Fruit fly (Drosophila melanogaster) whole organism, wandering third instar larva: ENCODE results near the gene Kal1.

Experiments used
- Abd-B ChIP-seq: fragments of >200 bp; optimal IDR thresholded peaks from 2 replicates; lab custom pipeline; 2017; ENCODE audit warnings: missing biosample characterization, missing genetic modification characterization
- CG32264 ChIP-seq: fragments of 200-800 bp; sonication (Bioruptor generic); optimal IDR thresholded peaks from 2 replicates; lab custom pipeline; 2016; ENCODE audit warnings: missing biosample characterization, missing genetic modification characterization
- CG9705 ChIP-seq: fragments of 200-800 bp; sonication (Bioruptor generic); optimal IDR thresholded peaks from 2 replicates; lab custom pipeline; 2018; ENCODE audit warnings: missing biosample characterization, mild to moderate bottlenecking, missing genetic modification characterization
- CrebA ChIP-seq: fragments of 200-800 bp; sonication (Bioruptor generic); optimal IDR thresholded peaks from 2 replicates; lab custom pipeline; 2016; ENCODE audit warnings: missing biosample characterization, mild to moderate bottlenecking, missing genetic modification characterization, borderline replicate concordance
- Dfd ChIP-seq: fragments of >200 bp; optimal IDR thresholded peaks from 2 replicates; lab custom pipeline; 2017; ENCODE audit warnings: missing biosample characterization, missing genetic modification characterization
- Dif ChIP-seq: fragments of 200-275, 200-300 bp; sonication (Bioruptor generic); optimal IDR thresholded peaks from 2 replicates; lab custom pipeline; 2018; ENCODE audit warnings: missing biosample characterization, missing genetic modification characterization; ENCODE audit not compliant: partially characterized antibody
- GATAd ChIP-seq: sonication (Bioruptor generic); optimal IDR thresholded peaks from 2 replicates; lab custom pipeline; 2016; ENCODE audit warnings: missing biosample characterization, missing genetic modification characterization
- HLH106 ChIP-seq: fragments of 200-800 bp; optimal IDR thresholded peaks from 3 replicates; lab custom pipeline; 2019; ENCODE audit warnings: missing biosample characterization, mild to moderate bottlenecking, missing genetic modification characterization, moderate library complexity
- Hnf4 ChIP-seq: fragments of 200-800 bp; sonication (Bioruptor generic); optimal IDR thresholded peaks from 2 replicates; lab custom pipeline; 2016; ENCODE audit warnings: missing biosample characterization, mild to moderate bottlenecking, missing genetic modification characterization
- Hr83 ChIP-seq: fragments of 200-300 bp; sonication (Bioruptor generic); optimal IDR thresholded peaks from 2 replicates; lab custom pipeline; 2016; ENCODE audit warnings: missing biosample characterization, mild to moderate bottlenecking, missing genetic modification characterization, moderate library complexity; ENCODE audit not compliant: poor library complexity, severe bottlenecking
- Jra ChIP-seq: sonication (Bioruptor generic); optimal IDR thresholded peaks from 2 replicates; lab custom pipeline; 2016; ENCODE audit warnings: missing biosample characterization, missing genetic modification characterization
- Mio ChIP-seq: sonication (Bioruptor generic); optimal IDR thresholded peaks from 2 replicates; lab custom pipeline; 2016; ENCODE audit warnings: missing biosample characterization, missing genetic modification characterization
- Myc ChIP-seq: fragments of >200 bp; optimal IDR thresholded peaks from 2 replicates; lab custom pipeline; 2017
- OdsH ChIP-seq: fragments of 200-800 bp; sonication (Bioruptor generic); optimal IDR thresholded peaks from 2 replicates; lab custom pipeline; 2016; ENCODE audit warnings: missing biosample characterization, mild to moderate bottlenecking, missing genetic modification characterization
- Rel ChIP-seq, 2 experiments: fragments of 200-800 bp; sonication (Bioruptor generic) in 1 of 2; optimal IDR thresholded peaks; 2 replicates in 1 of 2; 3 replicates in 1 of 2; lab custom pipeline; 2016 to 2019; ENCODE audit warnings: mild to moderate bottlenecking in 2 of 2, missing biosample characterization in 2 of 2, missing genetic modification characterization in 2 of 2, moderate library complexity in 1 of 2
- Sp1 ChIP-seq: fragments of 200-800 bp; sonication (Bioruptor generic); optimal IDR thresholded peaks from 3 replicates; lab custom pipeline; 2019; ENCODE audit warnings: missing biosample characterization, mild to moderate bottlenecking, missing genetic modification characterization, moderate library complexity
- Vsx2 ChIP-seq: fragments of 200-300, 225-300 bp; sonication (Bioruptor generic); optimal IDR thresholded peaks from 2 replicates; lab custom pipeline; 2018; ENCODE audit warnings: missing biosample characterization, missing genetic modification characterization; ENCODE audit not compliant: partially characterized antibody
- br ChIP-seq: fragments of 200-800 bp; sonication (Bioruptor generic); optimal IDR thresholded peaks from 2 replicates; lab custom pipeline; 2016; ENCODE audit warnings: missing biosample characterization, missing genetic modification characterization
- brk ChIP-seq: fragments of 200-800 bp; sonication (Bioruptor generic); optimal IDR thresholded peaks from 2 replicates; lab custom pipeline; 2016; ENCODE audit warnings: missing biosample characterization, mild to moderate bottlenecking, missing genetic modification characterization
- dl ChIP-seq, 2 experiments: fragments of 175-275, 200-275 bp in 1 of 2; fragments of 200-275 bp in 1 of 2; sonication (Bioruptor generic); optimal IDR thresholded peaks; lab custom pipeline; 2018; ENCODE audit warnings: mild to moderate bottlenecking in 2 of 2, missing biosample characterization in 2 of 2, missing genetic modification characterization in 2 of 2, moderate library complexity in 2 of 2; ENCODE audit not compliant: partially characterized antibody in 2 of 2, insufficient read depth in 1 of 2
- dmrt93B ChIP-seq: fragments of 200-800 bp; sonication (Bioruptor generic); optimal IDR thresholded peaks from 2 replicates; lab custom pipeline; 2018; ENCODE audit warnings: missing biosample characterization, mild to moderate bottlenecking, missing genetic modification characterization
- ey ChIP-seq: fragments of 200-800 bp; sonication (Bioruptor generic); optimal IDR thresholded peaks from 2 replicates; lab custom pipeline; 2016; ENCODE audit warnings: missing biosample characterization, missing genetic modification characterization
- foxo ChIP-seq, 2 experiments: fragments of 200-800 bp; sonication (Bioruptor generic); optimal IDR thresholded peaks; 2 replicates in 1 of 2; 3 replicates in 1 of 2; lab custom pipeline; 2016 to 2017; ENCODE audit warnings: missing biosample characterization in 2 of 2, missing genetic modification characterization in 2 of 2
- fru ChIP-seq: fragments of 200-800 bp; sonication (Bioruptor generic); optimal IDR thresholded peaks from 3 replicates; lab custom pipeline; 2016; ENCODE audit warnings: missing biosample characterization, mild to moderate bottlenecking, missing genetic modification characterization
- h ChIP-seq: fragments of 200-800 bp; sonication (Bioruptor generic); optimal IDR thresholded peaks from 3 replicates; lab custom pipeline; 2016; ENCODE audit warnings: missing biosample characterization, mild to moderate bottlenecking, missing genetic modification characterization
- jim ChIP-seq: fragments of 175-275, 200-325 bp; sonication (Bioruptor generic); optimal IDR thresholded peaks from 2 replicates; lab custom pipeline; 2016; ENCODE audit warnings: missing biosample characterization, mild to moderate bottlenecking, missing genetic modification characterization
- lola ChIP-seq: fragments of >200 bp; optimal IDR thresholded peaks from 2 replicates; lab custom pipeline; 2017; ENCODE audit warnings: missing biosample characterization, missing genetic modification characterization
- pan ChIP-seq: fragments of >200 bp; optimal IDR thresholded peaks from 2 replicates; lab custom pipeline; 2017
- psq ChIP-seq: fragments of 200-800 bp; sonication (Bioruptor generic); optimal IDR thresholded peaks from 3 replicates; lab custom pipeline; 2017; ENCODE audit warnings: missing biosample characterization, mild to moderate bottlenecking, missing genetic modification characterization, moderate library complexity
- rgr ChIP-seq: fragments of 200-800 bp; sonication (Bioruptor generic); optimal IDR thresholded peaks from 3 replicates; lab custom pipeline; 2016; ENCODE audit warnings: missing biosample characterization, mild to moderate bottlenecking, missing genetic modification characterization
- sv ChIP-seq: fragments of 200-800 bp; sonication (Bioruptor generic); optimal IDR thresholded peaks from 3 replicates; lab custom pipeline; 2016; ENCODE audit warnings: missing biosample characterization, missing genetic modification characterization
- woc ChIP-seq: sonication (Bioruptor generic); optimal IDR thresholded peaks from 2 replicates; lab custom pipeline; 2016; ENCODE audit warnings: missing biosample characterization, mild to moderate bottlenecking, missing genetic modification characterization

The Kal1 gene

DNA sequence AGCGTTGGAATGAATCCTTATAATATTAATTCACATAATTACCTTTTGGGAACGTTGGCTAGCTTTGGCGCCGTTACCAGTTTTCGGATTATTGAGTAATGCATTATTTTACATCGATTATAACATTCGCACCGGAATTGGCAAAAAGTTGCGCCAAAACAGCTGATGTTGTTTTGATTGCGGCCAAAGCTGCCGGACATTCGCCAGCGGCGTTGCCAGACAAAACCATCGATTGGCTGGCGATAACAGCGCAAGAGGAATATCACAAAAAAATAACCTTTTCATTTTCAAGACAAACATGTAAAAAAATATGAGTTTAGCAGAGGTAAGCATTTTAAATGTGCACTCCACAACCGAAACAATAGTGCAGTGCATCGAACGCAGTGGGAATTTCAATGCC is 11.1 kb upstream of the Kal1 start, which contains the start of the genes GatB and Tsc1:
TSS of gene GatB (minus strand) at position 176 of the 400 bp plus-strand sequence.
TSS of gene Tsc1 (plus strand) at position 228 of the 400 bp plus-strand sequence.
- TF ChIP-seq Rel (GFP tag; optimal IDR thresholded peaks at IDR 0.05; lab: Kevin White, UChicago) (no peak), Rel (tag; optimal IDR thresholded peaks at IDR 0.05; lab: Kevin White, UChicago) (peak; percentile 39), sv (no peak)
- TF ChIP-seq, all 38 proteins: peak for 1

DNA sequence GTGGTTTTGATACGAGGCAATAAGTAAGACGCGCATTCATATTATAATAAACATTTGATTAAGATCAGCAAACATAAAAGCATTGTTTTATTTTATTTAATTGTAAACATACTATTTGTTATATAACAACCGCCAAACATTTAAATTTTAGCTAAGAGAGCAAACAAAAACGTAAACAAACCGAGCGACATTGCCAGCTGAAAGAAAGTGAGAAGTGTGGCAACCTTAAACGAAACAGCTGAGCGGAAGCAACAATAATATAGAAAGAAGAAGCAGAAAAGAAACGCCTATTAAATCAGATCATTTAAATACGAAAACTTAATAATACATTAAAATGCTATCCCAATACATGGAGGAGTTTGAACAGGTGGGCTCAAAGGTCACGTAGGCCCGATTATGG is 6.6 kb upstream of the Kal1 start, which contains the start of gene Sec10:
TSS of gene Sec10 (plus strand) at position 252 of the 400 bp plus-strand sequence.
- no peak for TF ChIP-seq dmrt93B
- TF ChIP-seq Rel (GFP tag; optimal IDR thresholded peaks at IDR 0.05; lab: Kevin White, UChicago): no peak
- TF ChIP-seq Rel (tag; optimal IDR thresholded peaks at IDR 0.05; lab: Kevin White, UChicago): peak; percentile 28
- TF ChIP-seq, all 38 proteins: peak for 1

DNA sequence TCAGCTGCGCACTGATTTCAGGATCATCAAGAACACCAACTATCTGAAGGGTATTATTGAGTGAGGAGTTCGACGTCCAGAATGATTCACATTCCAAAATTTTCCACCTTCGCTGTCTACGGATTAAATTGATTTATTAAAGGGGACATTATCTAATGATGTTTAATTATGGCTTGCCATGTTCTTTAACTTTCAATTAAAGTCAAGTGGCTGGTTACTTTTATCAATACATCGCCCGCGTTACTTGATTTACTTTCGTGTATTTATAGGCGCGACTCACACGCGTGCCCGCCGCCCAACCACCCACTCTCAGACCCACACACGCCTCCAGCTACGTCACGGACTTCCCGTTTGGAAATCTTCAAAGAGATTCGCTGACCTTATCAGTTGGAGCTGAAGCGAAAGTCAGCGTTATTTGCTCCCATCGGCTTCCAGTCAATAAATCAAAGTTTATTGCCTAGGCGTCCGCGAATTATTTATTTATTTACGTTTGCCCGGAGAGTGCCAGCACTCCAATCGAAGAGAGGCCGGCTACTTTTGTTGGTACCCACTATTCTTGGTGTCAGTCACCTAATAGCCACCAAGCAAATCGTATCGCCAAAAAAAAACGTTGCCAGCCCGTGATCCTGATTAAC is 3.8 kb upstream of the Kal1 start, which contains the start of gene Npc2f:
TSS of gene Npc2f (plus strand) at position 585 of the 635 bp plus-strand sequence.
- TF ChIP-seq Hnf4 (GFP tag; lab: Kevin White, UChicago): no peak
- no peak for TF ChIP-seq HLH106 (tag; lab: Kevin White, UChicago)
- no peak for TF ChIP-seq brk (GFP tag; lab: Kevin White, UChicago)
- no peak for TF ChIP-seq Myc (lab: Kevin White, UChicago)
- TF ChIP-seq br (GFP tag; lab: Kevin White, UChicago): no peak
- no peak for TF ChIP-seq jim (GFP tag; lab: Kevin White, UChicago)
- TF ChIP-seq Dfd (GFP tag; lab: Kevin White, UChicago): no peak
- TF ChIP-seq Rel (GFP tag; optimal IDR thresholded peaks at IDR 0.05; lab: Kevin White, UChicago): peak; percentile 54
- TF ChIP-seq Rel (tag; optimal IDR thresholded peaks at IDR 0.05; lab: Kevin White, UChicago): peak; percentile 77
- TF ChIP-seq GATAd: no peak
- no peak for TF ChIP-seq CG9705 (GFP tag; lab: Kevin White, UChicago)
- no peak for TF ChIP-seq sv
- no peak for TF ChIP-seq psq (GFP tag; lab: Kevin White, UChicago)
- TF ChIP-seq woc (GFP tag; lab: Kevin White, UChicago): no peak
- TF ChIP-seq h (GFP tag; lab: Kevin White, UChicago): no peak
- no peak for TF ChIP-seq OdsH (GFP tag; lab: Kevin White, UChicago)
- peak; percentile 72 for TF ChIP-seq fru (GFP tag; lab: Kevin White, UChicago)
- TF ChIP-seq dl (GFP tag; optimal IDR thresholded peaks at IDR 0.05; lab: Kevin White, UChicago; ENCODE audit: insufficient read depth in 1 of 2, partially characterized antibody in 2 of 2): no peak
- TF ChIP-seq Hr83 (GFP tag; lab: Kevin White, UChicago): no peak

DNA sequence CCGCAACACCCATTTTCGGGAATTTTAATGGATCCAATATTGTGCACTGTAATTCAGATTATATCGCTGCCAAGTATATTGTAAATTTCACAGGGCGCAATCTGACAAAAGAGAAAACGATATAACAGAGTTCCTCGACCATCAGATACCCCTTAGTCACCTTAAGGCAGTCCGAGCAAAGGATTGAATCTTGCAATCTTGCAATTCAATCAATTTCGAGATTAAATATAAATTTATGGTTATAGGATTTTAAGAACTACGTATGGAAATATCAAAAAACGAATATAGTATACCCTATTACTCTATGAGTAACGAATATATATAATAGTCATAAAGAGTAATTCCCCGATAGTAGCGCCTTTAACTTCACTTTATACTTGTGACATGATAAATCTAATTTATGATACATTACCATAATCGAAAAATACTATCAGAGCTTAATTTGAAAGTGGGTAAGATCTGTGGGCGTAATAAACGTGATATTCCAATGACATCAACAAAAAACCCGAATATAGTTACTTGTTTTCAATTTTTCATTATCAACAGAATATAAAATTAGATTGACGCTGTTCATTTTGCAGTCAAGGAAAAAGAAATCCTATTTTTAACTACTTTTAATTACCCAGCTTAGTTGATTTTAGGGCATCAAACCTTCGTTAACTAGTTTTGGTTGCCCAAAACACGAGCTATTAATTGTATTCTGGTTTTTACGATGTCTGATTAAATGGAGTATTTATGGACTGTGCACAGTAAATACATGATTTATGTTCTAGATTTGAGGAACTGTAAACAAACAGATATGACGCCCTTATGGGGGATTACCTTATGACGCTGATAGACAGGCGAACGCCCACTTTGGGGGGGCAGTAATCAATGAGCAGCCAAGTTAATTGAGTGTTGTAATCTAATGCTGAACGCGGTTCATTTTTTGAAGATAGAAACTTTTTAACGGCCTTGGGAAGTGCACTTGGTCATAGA is 2.4 kb upstream of the Kal1 start:
- peak; percentile 5 for TF ChIP-seq fru (GFP tag; lab: Kevin White, UChicago)
- no peak for TF ChIP-seq CG32264
- no peak for TF ChIP-seq Rel (GFP tag; optimal IDR thresholded peaks at IDR 0.05; lab: Kevin White, UChicago)
- TF ChIP-seq Rel (tag; optimal IDR thresholded peaks at IDR 0.05; lab: Kevin White, UChicago): peak; percentile 78

DNA sequence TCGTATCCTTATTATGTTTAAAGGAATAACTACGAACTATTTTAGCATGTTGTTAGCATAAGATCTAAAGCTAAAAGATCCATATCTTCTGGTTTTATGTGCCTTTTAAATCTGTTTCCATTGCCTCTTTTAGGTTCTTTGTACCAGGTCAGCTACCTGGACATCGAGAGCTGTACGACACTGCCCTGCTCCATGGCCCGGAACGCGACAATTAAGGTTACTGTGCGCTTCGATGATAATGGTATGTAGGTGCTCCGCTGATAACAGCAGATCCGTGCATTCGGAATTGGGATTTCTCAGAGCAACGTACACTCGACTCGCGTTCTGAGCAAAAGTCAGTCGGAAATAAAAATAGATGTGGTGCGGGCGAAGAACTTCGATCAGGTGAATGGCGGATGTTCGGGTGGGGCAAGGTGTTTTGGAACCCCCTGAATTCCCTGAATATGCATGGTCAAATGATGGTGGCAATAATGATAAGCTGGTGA is 1.5 kb upstream of the Kal1 start:
- TF ChIP-seq Rel (GFP tag; optimal IDR thresholded peaks at IDR 0.05; lab: Kevin White, UChicago) (no peak), Rel (tag; optimal IDR thresholded peaks at IDR 0.05; lab: Kevin White, UChicago) (peak; percentile 92), CG9705 (GFP tag; lab: Kevin White, UChicago) (no peak)

DNA sequence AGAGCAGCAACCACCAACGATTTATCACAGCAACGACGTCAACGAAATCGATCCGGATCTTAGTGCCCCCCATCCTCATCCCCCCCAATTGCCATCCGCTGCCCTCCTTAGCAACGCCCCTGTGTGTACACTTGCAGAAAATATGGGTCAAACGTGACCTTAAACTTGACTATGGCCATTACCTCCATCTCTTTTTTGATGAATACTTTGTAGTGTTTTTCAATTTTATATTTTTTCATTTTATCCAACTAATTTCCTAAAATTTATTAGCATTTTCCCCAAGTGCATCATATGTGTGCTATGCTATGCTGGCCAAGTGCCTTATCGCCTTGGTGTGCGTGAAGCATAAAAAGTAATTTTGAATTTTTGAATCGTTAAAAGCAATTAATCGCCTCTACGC is 1.8 kb downstream of the Kal1 start:
- TF ChIP-seq pan (lab: Kevin White, UChicago) (no peak), psq (GFP tag; lab: Kevin White, UChicago) (peak; percentile 77), ey (GFP tag; lab: Kevin White, UChicago) (peak; percentile 86), CrebA (GFP tag; lab: Kevin White, UChicago) (no peak), fru (GFP tag; lab: Kevin White, UChicago) (peak; percentile 91), woc (GFP tag; lab: Kevin White, UChicago) (peak; percentile 71), rgr (GFP tag; lab: Kevin White, UChicago) (peak; percentile 89), Myc (lab: Kevin White, UChicago) (no peak), jim (GFP tag; lab: Kevin White, UChicago) (no peak), HLH106 (tag; lab: Kevin White, UChicago) (peak; percentile 87), Abd-B (GFP tag; lab: Kevin White, UChicago) (no peak), Dif (GFP tag; lab: Kevin White, UChicago) (no peak), foxo (GFP tag; optimal IDR thresholded peaks at IDR 0.05; lab: Kevin White, UChicago) (peak; percentile 13 to 90), lola (GFP tag; lab: Kevin White, UChicago) (no peak), Sp1 (GFP tag; lab: Kevin White, UChicago) (peak; percentile 88), Mio (GFP tag; lab: Kevin White, UChicago) (no peak), GATAd (no peak), Jra (GFP tag; lab: Kevin White, UChicago) (peak; percentile 80), Hnf4 (GFP tag; lab: Kevin White, UChicago) (peak; percentile 86), sv (no peak), CG32264 (peak; percentile 82), Vsx2 (GFP tag; lab: Kevin White, UChicago) (no peak)
